Fruit fly (Drosophila melanogaster) whole organism, embryonic: ENCODE measurements around the gene CG7916.

Experiments
- Atf-2 ChIP-seq: fragments of 200-800 bp; sonication (Bioruptor generic); optimal IDR thresholded peaks from 2 replicates; lab custom pipeline; 2016; ENCODE audit warnings: missing biosample characterization, missing genetic modification characterization
- Awh ChIP-seq: fragments of 200-800 bp; sonication (Bioruptor generic); IDR thresholded peaks from 2 replicates; pipeline ENCODE4, ENCODE4 v1.3.6; 2022; ENCODE audit warnings: missing biosample characterization, missing genetic modification characterization
- Blimp-1 ChIP-seq: fragments of 200-800 bp; sonication (Bioruptor generic); optimal IDR thresholded peaks from 3 replicates; lab custom pipeline; 2018; ENCODE audit warnings: missing biosample characterization, missing genetic modification characterization, mild to moderate bottlenecking, moderate library complexity, missing genetic modification reagents
- CG10147 ChIP-seq: fragments of 200-800 bp; sonication (Bioruptor generic); optimal IDR thresholded peaks from 2 replicates; lab custom pipeline; 2019; ENCODE audit warnings: missing biosample characterization, mild to moderate bottlenecking, missing genetic modification characterization, moderate library complexity
- CG11456 ChIP-seq: fragments of 200-800 bp; sonication (Bioruptor generic); IDR thresholded peaks from 3 replicates; pipeline ENCODE4 v1.3.6; 2022; ENCODE audit warnings: missing biosample characterization, missing genetic modification characterization
- CG13296 ChIP-seq: fragments of 200-800 bp; sonication (Bioruptor generic); optimal IDR thresholded peaks from 3 replicates; lab custom pipeline; 2018; ENCODE audit warnings: missing biosample characterization, mild to moderate bottlenecking, missing genetic modification characterization
- CG14667 ChIP-seq: fragments of 200-800 bp; sonication (Bioruptor generic); IDR thresholded peaks from 2 replicates; pipeline ENCODE4 v1.3.6; 2022; ENCODE audit warnings: missing biosample characterization, missing genetic modification characterization
- CG15011 ChIP-seq: fragments of 200-800 bp; sonication (Bioruptor generic); optimal IDR thresholded peaks from 3 replicates; lab custom pipeline; 2018; ENCODE audit warnings: missing biosample characterization, mild to moderate bottlenecking, missing genetic modification characterization
- CG17802 ChIP-seq: fragments of 200-800 bp; sonication (Bioruptor generic); optimal IDR thresholded peaks from 2 replicates; lab custom pipeline; 2018; ENCODE audit warnings: missing biosample characterization, mild to moderate bottlenecking, missing genetic modification characterization, moderate library complexity
- CG1792 ChIP-seq: fragments of 200-800 bp; sonication (Bioruptor generic); optimal IDR thresholded peaks from 2 replicates; lab custom pipeline; 2016; ENCODE audit warnings: missing biosample characterization, missing genetic modification characterization
- CG18764 ChIP-seq: fragments of 200-800 bp; sonication (Bioruptor generic); optimal IDR thresholded peaks from 3 replicates; lab custom pipeline; 2016; ENCODE audit warnings: missing biosample characterization, missing genetic modification characterization
- CG2129 ChIP-seq: fragments of 200-800 bp; sonication (Bioruptor generic); IDR thresholded peaks from 2 replicates; pipeline ENCODE4 v1.3.6; 2022; ENCODE audit warnings: missing biosample characterization, missing genetic modification characterization; ENCODE audit not compliant: partially characterized antibody
- CG2875 ChIP-seq: fragments of 200-800 bp; sonication (Bioruptor generic); optimal IDR thresholded peaks from 2 replicates; lab custom pipeline; 2017; ENCODE audit warnings: missing biosample characterization, mild to moderate bottlenecking, missing genetic modification characterization, missing genetic modification reagents
- CG31441 ChIP-seq: fragments of 200-800 bp; sonication (Bioruptor generic); IDR thresholded peaks from 2 replicates; pipeline ENCODE4 v1.3.6; 2022; ENCODE audit warnings: missing biosample characterization, missing genetic modification characterization
- CG8359 ChIP-seq: fragments of 200-800 bp; sonication (Bioruptor generic); optimal IDR thresholded peaks from 2 replicates; lab custom pipeline; 2017; ENCODE audit warnings: missing biosample characterization, mild to moderate bottlenecking, missing genetic modification characterization, borderline replicate concordance
- CG9215 ChIP-seq: fragments of 200-800 bp; sonication (Bioruptor generic); IDR thresholded peaks from 2 replicates; pipeline ENCODE4 v1.3.6; 2022; ENCODE audit warnings: missing biosample characterization, missing genetic modification characterization
- CoRest ChIP-seq: fragments of 200-800 bp; sonication (Bioruptor generic); optimal IDR thresholded peaks from 3 replicates; lab custom pipeline; 2018; ENCODE audit warnings: missing biosample characterization, mild to moderate bottlenecking, missing genetic modification characterization, moderate library complexity
- Dad ChIP-seq: fragments of 200-800 bp; sonication (Bioruptor generic); optimal IDR thresholded peaks from 3 replicates; lab custom pipeline; 2016; ENCODE audit warnings: missing biosample characterization, missing genetic modification characterization
- Drgx ChIP-seq: fragments of 200-800 bp; sonication (Bioruptor generic); IDR thresholded peaks from 2 replicates; pipeline ENCODE4 v1.3.6; 2022; ENCODE audit warnings: missing biosample characterization, missing genetic modification characterization
- H2.0 ChIP-seq: fragments of 200-800 bp; sonication (Bioruptor generic); IDR thresholded peaks from 2 replicates; pipeline ENCODE4 v1.3.6; 2022; ENCODE audit warnings: missing biosample characterization, missing genetic modification characterization
- HHEX ChIP-seq: fragments of 200-800 bp; sonication (Bioruptor generic); optimal IDR thresholded peaks from 3 replicates; lab custom pipeline; 2017; ENCODE audit warnings: missing biosample characterization, mild to moderate bottlenecking, missing genetic modification characterization, missing genetic modification reagents
- Hmr ChIP-seq: fragments of 200-800 bp; sonication (Bioruptor generic); optimal IDR thresholded peaks from 3 replicates; lab custom pipeline; 2017; ENCODE audit warnings: mild to moderate bottlenecking, missing biosample characterization, missing genetic modification reagents, missing genetic modification characterization
- Hsf ChIP-seq: fragments of 200-800 bp; sonication (Bioruptor generic); optimal IDR thresholded peaks from 3 replicates; lab custom pipeline; 2016; ENCODE audit warnings: missing biosample characterization, missing genetic modification characterization
- Jarid2 ChIP-seq: fragments of 200-800 bp; sonication (Bioruptor generic); optimal IDR thresholded peaks from 3 replicates; lab custom pipeline; 2017; ENCODE audit warnings: mild to moderate bottlenecking, missing biosample characterization, missing genetic modification reagents, missing genetic modification characterization
- Max ChIP-seq: fragments of 200-800 bp; sonication (Bioruptor generic); optimal IDR thresholded peaks from 2 replicates; lab custom pipeline; 2016; ENCODE audit warnings: missing biosample characterization, mild to moderate bottlenecking, missing genetic modification characterization
- Nf-YA ChIP-seq: fragments of 200-800 bp; sonication (Bioruptor generic); IDR thresholded peaks from 2 replicates; pipeline ENCODE4 v1.3.6; 2022; ENCODE audit warnings: missing biosample characterization, missing genetic modification characterization
- Oaz ChIP-seq: fragments of 200-800 bp; sonication (Bioruptor generic); IDR thresholded peaks from 2 replicates; pipeline ENCODE4 v1.3.6; 2022; ENCODE audit warnings: missing biosample characterization, missing genetic modification characterization
- Rfx ChIP-seq: fragments of 200-800 bp; sonication (Bioruptor generic); IDR thresholded peaks from 2 replicates; pipeline ENCODE4 v1.3.6; 2022; ENCODE audit warnings: missing biosample characterization, missing genetic modification characterization
- Rx ChIP-seq: fragments of 200-800 bp; sonication (Bioruptor generic); IDR thresholded peaks from 2 replicates; pipeline ENCODE4 v1.3.6; 2022; ENCODE audit warnings: missing biosample characterization, missing genetic modification characterization
- Scr ChIP-seq: fragments of 200-800 bp; sonication (Bioruptor generic); IDR thresholded peaks from 2 replicates; pipeline ENCODE4 v1.3.6; 2022; ENCODE audit warnings: missing biosample characterization, missing genetic modification characterization; ENCODE audit not compliant: partially characterized antibody
- Taf1 ChIP-seq: fragments of 200-800 bp; sonication (Bioruptor generic); IDR thresholded peaks from 2 replicates; pipeline ENCODE4 v1.3.6; 2022; ENCODE audit warnings: missing biosample characterization, missing genetic modification characterization
- abd-A ChIP-seq: fragments of 200-800 bp; sonication (Bioruptor generic); optimal IDR thresholded peaks from 3 replicates; lab custom pipeline; 2019; ENCODE audit warnings: missing biosample characterization, mild to moderate bottlenecking, missing genetic modification characterization, moderate library complexity
- bab2 ChIP-seq: fragments of 200-800 bp; sonication (Bioruptor generic); optimal IDR thresholded peaks from 2 replicates; lab custom pipeline; 2016; ENCODE audit warnings: missing biosample characterization, missing genetic modification characterization
- bcd ChIP-seq: fragments of 200-800 bp; sonication (Bioruptor generic); optimal IDR thresholded peaks from 2 replicates; lab custom pipeline; 2017; ENCODE audit warnings: missing biosample characterization, mild to moderate bottlenecking, missing genetic modification characterization
- bigmax ChIP-seq: fragments of 200-800 bp; sonication (Bioruptor generic); optimal IDR thresholded peaks from 2 replicates; lab custom pipeline; 2018; ENCODE audit warnings: missing biosample characterization, mild to moderate bottlenecking, missing genetic modification characterization
- ci ChIP-seq: fragments of 200-800 bp; sonication (Bioruptor generic); IDR thresholded peaks from 3 replicates; pipeline ENCODE4 v1.3.6; 2022; ENCODE audit warnings: missing biosample characterization, missing genetic modification characterization
- croc ChIP-seq: fragments of 200-800 bp; sonication (Bioruptor generic); conservative IDR thresholded peaks from 3 replicates; pipeline ENCODE4 v1.3.6; 2022; ENCODE audit warnings: missing biosample characterization, missing genetic modification characterization
- crol ChIP-seq: fragments of 200-800 bp; sonication (Bioruptor generic); IDR thresholded peaks from 2 replicates; pipeline ENCODE4 v1.3.6; 2022; ENCODE audit warnings: missing biosample characterization, missing genetic modification characterization
- dm ChIP-seq: fragments of 200-800 bp; sonication (Bioruptor generic); optimal IDR thresholded peaks from 3 replicates; lab custom pipeline; 2016; ENCODE audit warnings: missing biosample characterization, missing genetic modification characterization
- ewg ChIP-seq: fragments of 200-800 bp; sonication (Bioruptor generic); optimal IDR thresholded peaks from 3 replicates; lab custom pipeline; 2017; ENCODE audit warnings: mild to moderate bottlenecking, missing biosample characterization, missing genetic modification reagents, missing genetic modification characterization
- ftz-f1 ChIP-seq: fragments of 200-800 bp; sonication (Bioruptor generic); optimal IDR thresholded peaks from 2 replicates; lab custom pipeline; 2016; ENCODE audit warnings: missing biosample characterization, missing genetic modification characterization
- hbn ChIP-seq: fragments of 200-800 bp; sonication (Bioruptor generic); IDR thresholded peaks from 2 replicates; pipeline ENCODE4 v1.3.6; 2022; ENCODE audit warnings: missing biosample characterization, missing genetic modification characterization; ENCODE audit not compliant: partially characterized antibody
- hkb ChIP-seq, 2 experiments: fragments of 200-800 bp in 1 of 2; fragments of >200 bp in 1 of 2; sonication (Bioruptor generic) in 1 of 2; IDR thresholded peaks in 1 of 2; optimal IDR thresholded peaks in 1 of 2; 2 replicates each; pipeline versions ENCODE4 v1.3.6 to Lab custom; 2017 to 2022; ENCODE audit warnings: missing biosample characterization in 1 of 2, missing genetic modification characterization in 1 of 2
- lbe ChIP-seq: fragments of 200-800 bp; sonication (Bioruptor generic); optimal IDR thresholded peaks from 2 replicates; lab custom pipeline; 2016; ENCODE audit warnings: missing biosample characterization, mild to moderate bottlenecking, missing genetic modification characterization
- nmo ChIP-seq: fragments of 200-800 bp; sonication (Bioruptor generic); optimal IDR thresholded peaks from 2 replicates; lab custom pipeline; 2018; ENCODE audit warnings: missing biosample characterization, mild to moderate bottlenecking, missing genetic modification characterization, moderate library complexity
- odd ChIP-seq: fragments of 200-800 bp; sonication (Bioruptor generic); optimal IDR thresholded peaks from 2 replicates; lab custom pipeline; 2017; ENCODE audit warnings: missing biosample characterization, mild to moderate bottlenecking, missing genetic modification characterization
- phol ChIP-seq: fragments of 200-800 bp; sonication (Bioruptor generic); optimal IDR thresholded peaks from 3 replicates; lab custom pipeline; 2018; ENCODE audit warnings: missing biosample characterization, mild to moderate bottlenecking, missing genetic modification characterization, moderate library complexity
- toy ChIP-seq: fragments of 200-800 bp; sonication (Bioruptor generic); IDR thresholded peaks from 2 replicates; pipeline ENCODE4 v1.3.6; 2022; ENCODE audit warnings: missing biosample characterization, missing genetic modification characterization
- unc-4 ChIP-seq: fragments of 200-800 bp; sonication (Bioruptor generic); IDR thresholded peaks from 2 replicates; pipeline ENCODE4 v1.3.6; 2022; ENCODE audit warnings: missing biosample characterization, missing genetic modification characterization; ENCODE audit not compliant: partially characterized antibody
- zen ChIP-seq: fragments of 200-800 bp; sonication (Bioruptor generic); optimal IDR thresholded peaks from 3 replicates; lab custom pipeline; 2018; ENCODE audit warnings: missing biosample characterization, mild to moderate bottlenecking, missing genetic modification characterization, moderate library complexity

The CG7916 gene

dm6 chr2L:13833058-13833457 lies 13.5 kb upstream of the CG7916 start, which contains the start of the genes GatC, PolG2 and Polr2C (continued):
- TF ChIP-seq Scr (GFP tag; lab: Robert Waterston, UW): peak; percentile 79
- peak; percentile 69 for TF ChIP-seq Rfx (GFP tag; lab: Robert Waterston, UW)
- TF ChIP-seq abd-A: no peak
- TF ChIP-seq CG15011: no peak
- peak; percentile 37 for TF ChIP-seq CG17802
- TF ChIP-seq bigmax (GFP tag; lab: Kevin White, UChicago): no peak
- TF ChIP-seq bcd: no peak
- no peak for TF ChIP-seq HHEX (GFP tag; lab: Kevin White, UChicago)
- no peak for TF ChIP-seq dm
- TF ChIP-seq lbe (GFP tag; lab: Kevin White, UChicago): no peak
- TF ChIP-seq CG18764 (GFP tag; lab: Kevin White, UChicago): no peak
- TF ChIP-seq CoRest (tag; lab: Kevin White, UChicago): peak; percentile 56
- TF ChIP-seq CG14667: no peak
- TF ChIP-seq Hmr (GFP tag; lab: Kevin White, UChicago): no peak
- peak; percentile 70 for TF ChIP-seq nmo
- TF ChIP-seq Dad: no peak
- TF ChIP-seq CG2129 (GFP tag; lab: Robert Waterston, UW): peak; percentile 52
- TF ChIP-seq Max (GFP tag; lab: Kevin White, UChicago): peak; percentile 2
- TF ChIP-seq CG31441: no peak
- peak; percentile 31; the same call in 1 of the 2 replicates for TF ChIP-seq H2.0 (GFP tag; lab: Robert Waterston, UW)
- TF ChIP-seq CG9215 (GFP tag; lab: Robert Waterston, UW): peak; percentile 39; the same call in 1 of the 2 replicates
- TF ChIP-seq ftz-f1 (GFP tag; lab: Kevin White, UChicago): no peak
- TF ChIP-seq ci (GFP tag; lab: Robert Waterston, UW): peak; percentile 49
- no peak for TF ChIP-seq Taf1
- TF ChIP-seq crol: no peak
- 0 out of 3 replicates have a peak, but pooled peaks have one; percentile 47 for TF ChIP-seq CG11456
- TF ChIP-seq zen (tag; lab: Kevin White, UChicago): no peak
- TF ChIP-seq Nf-YA (GFP tag; lab: Robert Waterston, UW): no peak
- no peak for TF ChIP-seq Blimp-1 (GFP tag; lab: Kevin White, UChicago)
- peak; percentile 74 for TF ChIP-seq hkb (optimal IDR thresholded peaks at IDR 0.05; lab: Kevin White, UChicago)
- no peak for TF ChIP-seq hkb (GFP tag; IDR thresholded peaks at IDR 0.05; lab: Robert Waterston, UW)
- TF ChIP-seq Awh: no peak
- no peak for TF ChIP-seq CG10147 (GFP tag; lab: Kevin White, UChicago)
- TF ChIP-seq Atf-2: peak; percentile 27
- no peak for TF ChIP-seq CG8359
- TF ChIP-seq Hsf (GFP tag; lab: Kevin White, UChicago): peak; percentile 37
- no peak for TF ChIP-seq CG2875 (GFP tag; lab: Kevin White, UChicago)
- peak; percentile 55 for TF ChIP-seq phol (tag; lab: Kevin White, UChicago)
- no peak for TF ChIP-seq CG1792 (GFP tag; lab: Kevin White, UChicago)
- no peak for TF ChIP-seq toy
- no peak for TF ChIP-seq Rx
- no peak for TF ChIP-seq CG13296 (GFP tag; lab: Kevin White, UChicago)
- no peak for TF ChIP-seq croc (GFP tag; lab: Robert Waterston, UW)
- TF ChIP-seq Jarid2 (GFP tag; lab: Kevin White, UChicago): no peak
- no peak for TF ChIP-seq Oaz (GFP tag; lab: Robert Waterston, UW)
- TF ChIP-seq bab2 (GFP tag; lab: Kevin White, UChicago): peak; percentile 41
- peak; percentile 81 for TF ChIP-seq unc-4 (GFP tag; lab: Robert Waterston, UW)
- no peak for TF ChIP-seq Drgx (GFP tag; lab: Robert Waterston, UW)
- TF ChIP-seq odd (GFP tag; lab: Kevin White, UChicago): no peak
- peak; percentile 79 for TF ChIP-seq hbn (GFP tag; lab: Robert Waterston, UW)
- TF ChIP-seq ewg (GFP tag; lab: Kevin White, UChicago): no peak
